Fruit fly (Drosophila melanogaster) whole organism, larva: ENCODE data around the gene Crz.

Experiments
- noc ChIP-seq: fragments of 200-800 bp; sonication (Bioruptor generic); optimal IDR thresholded peaks from 3 replicates; lab custom pipeline; 2019; ENCODE audit warnings: missing biosample characterization, mild to moderate bottlenecking, missing genetic modification characterization, moderate library complexity

The Crz gene

DNA sequence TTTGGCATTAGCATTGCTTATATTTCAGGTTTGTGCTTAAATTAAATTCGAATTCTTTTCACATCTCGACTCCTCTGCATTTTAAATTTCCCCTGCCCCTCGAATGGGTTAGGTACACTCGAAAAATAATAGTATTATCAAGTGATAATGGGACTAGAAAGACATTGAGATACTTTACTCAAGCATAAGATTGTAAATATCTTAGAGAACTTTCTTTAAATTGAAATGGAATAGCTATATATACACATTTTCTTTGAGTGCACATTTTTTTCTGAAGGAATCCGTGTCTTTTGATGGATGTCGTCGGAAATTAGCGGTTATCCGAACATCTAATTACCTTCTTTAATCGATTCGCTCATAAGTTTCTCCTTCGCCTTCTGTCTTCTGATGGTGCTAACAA lies 3.6 kb upstream of the Crz start:
- TF ChIP-seq noc (tag; lab: Kevin White, UChicago), result peak; percentile 30

DNA sequence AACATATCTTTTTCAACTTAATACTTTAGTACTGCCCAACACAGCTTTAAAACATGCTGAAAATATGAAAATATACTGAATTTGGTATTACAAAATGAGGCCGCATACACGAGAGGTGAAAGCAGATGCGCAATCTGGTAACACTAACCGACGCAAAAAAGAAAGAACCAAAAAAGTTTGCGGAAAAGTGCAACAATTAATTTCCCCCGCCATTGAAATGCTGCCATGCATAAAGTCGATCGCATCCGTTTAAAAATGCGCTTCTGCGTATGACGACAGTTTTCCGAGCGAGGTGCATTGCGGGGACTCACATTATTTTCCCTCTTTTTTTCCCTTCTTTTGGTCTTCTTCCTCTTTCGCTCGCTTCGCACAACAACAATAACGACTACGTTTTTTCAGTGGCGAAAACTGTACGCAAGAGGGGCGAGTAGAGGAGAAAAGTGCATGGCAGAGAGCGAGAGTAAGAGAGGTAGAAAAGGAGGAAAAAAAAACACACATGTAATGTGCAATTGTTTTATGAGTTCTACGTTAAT lies 1.3 kb downstream of the Crz start, which contains the start of gene Set8:
Gene Set8 (plus strand): TSS at position 127 of the 533 bp plus-strand sequence.
- TF ChIP-seq noc (tag; lab: Kevin White, UChicago), result no peak

DNA sequence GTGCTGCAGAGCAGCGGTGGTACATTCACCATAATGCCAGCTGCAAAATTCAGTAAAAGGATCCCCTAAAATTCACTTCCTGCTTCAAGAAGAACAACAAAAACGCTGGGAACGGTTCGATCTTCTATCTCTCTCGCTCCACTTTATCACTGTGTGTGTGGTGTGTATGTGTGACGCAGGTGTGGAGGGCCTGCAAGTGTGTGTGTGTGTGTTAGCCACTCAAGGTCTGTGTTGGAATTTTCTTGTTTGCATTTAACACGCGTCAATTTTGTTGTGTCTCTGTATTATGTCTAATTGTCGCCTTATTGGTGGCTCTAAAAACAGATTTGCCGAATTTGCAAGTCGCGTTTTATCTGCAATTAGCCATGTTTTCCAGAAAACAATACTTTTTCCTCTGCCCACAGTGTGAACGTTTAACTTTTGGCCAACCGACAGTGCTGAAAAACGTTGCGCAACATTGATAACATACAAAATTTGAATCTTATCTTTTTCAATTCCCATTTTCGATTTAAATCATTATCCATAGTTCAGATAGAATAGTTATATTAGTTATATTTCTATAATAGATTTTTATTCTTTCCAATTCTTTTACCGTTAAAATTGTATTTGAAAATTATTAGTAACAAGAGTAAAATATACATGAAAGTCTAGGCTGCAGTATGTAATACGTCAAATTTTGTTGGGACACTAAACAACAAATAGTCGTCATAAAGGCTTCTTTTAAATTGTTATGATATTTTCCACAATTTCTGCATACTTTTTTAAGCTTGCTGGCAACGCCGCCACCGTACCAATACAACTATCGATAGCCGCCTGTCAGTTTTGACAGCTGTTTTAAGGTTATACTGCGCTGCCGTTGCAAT lies 11.8 kb downstream of the Crz start, which contains the start of the genes Afti and ATPsynE:
Gene Afti (minus strand): TSS at position 440 of the 863 bp plus-strand sequence.
Gene ATPsynE (plus strand): TSS at position 698 of the 863 bp plus-strand sequence.
- no peak for TF ChIP-seq noc (tag; lab: Kevin White, UChicago)

DNA sequence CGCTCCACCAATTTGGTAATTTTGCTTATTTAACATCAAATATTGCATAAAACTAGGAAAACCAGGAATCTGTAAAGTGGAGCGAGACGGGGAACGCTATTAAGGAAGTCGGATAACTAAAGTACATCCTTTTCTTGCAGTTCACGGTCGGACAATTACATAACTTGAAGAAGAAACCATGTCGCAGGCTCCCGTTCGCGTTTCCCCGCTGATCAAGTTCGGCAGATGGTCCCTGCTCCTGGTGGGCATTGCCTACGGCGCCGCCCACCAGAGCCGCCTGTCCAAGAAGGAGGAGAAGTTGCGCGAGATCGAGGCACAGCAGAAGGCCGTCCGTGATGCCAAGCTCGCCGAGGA lies 12.4 kb downstream of the Crz start:
- no peak for TF ChIP-seq noc (tag; lab: Kevin White, UChicago)

DNA sequence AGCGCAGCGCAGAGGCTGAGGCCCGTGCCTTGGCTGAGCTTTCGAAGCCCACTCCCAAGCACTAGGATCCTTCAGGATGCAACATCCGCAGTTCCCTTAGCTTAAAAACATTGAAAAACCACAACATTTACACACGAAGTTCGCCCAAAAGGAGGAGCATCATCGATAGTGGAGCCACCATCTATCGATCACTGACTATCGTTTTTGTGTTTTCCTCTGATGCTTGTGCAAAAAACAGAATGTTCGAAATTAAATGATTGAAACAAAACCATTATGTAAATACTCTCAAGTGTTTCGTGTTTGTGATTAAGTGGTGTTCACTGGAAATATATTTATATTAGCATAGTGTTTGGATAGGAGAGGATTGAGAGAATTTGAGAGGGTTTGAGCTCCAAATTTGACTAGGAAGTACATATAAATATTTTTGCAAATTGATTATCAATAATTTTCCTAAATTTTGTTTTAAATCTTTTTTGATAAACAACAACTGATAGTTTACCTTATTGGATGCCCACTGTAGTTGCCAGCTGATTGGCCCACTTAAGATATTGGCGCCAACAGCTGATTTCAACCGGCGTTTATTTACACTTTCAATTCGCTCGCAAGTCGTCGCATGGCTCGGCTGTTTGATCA lies 12.9 kb downstream of the Crz start, which contains the start of gene spn-B:
Gene spn-B (plus strand): TSS at position 580 of the 633 bp plus-strand sequence.
- peak; percentile 85 for TF ChIP-seq noc (tag; lab: Kevin White, UChicago)

DNA sequence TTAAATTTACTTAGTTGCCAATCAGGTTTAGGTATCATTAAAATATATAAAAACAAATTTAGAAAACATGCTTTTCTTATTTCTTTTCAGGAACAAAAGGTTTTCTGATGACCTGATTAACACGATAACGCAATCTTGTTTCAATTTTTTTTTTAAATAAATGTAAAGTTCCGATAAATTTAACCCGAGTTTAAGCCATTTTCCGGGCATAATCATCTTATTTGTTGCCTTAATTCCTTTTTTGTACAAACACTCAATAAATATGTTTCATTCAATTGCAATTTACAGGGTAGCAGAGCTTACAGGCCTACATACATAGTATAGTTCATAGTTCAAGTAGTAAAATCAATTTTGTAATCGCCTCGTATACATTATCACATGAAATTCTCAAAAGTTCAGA lies 14.9 kb downstream of the Crz start:
- no peak for TF ChIP-seq noc (tag; lab: Kevin White, UChicago)

DNA sequence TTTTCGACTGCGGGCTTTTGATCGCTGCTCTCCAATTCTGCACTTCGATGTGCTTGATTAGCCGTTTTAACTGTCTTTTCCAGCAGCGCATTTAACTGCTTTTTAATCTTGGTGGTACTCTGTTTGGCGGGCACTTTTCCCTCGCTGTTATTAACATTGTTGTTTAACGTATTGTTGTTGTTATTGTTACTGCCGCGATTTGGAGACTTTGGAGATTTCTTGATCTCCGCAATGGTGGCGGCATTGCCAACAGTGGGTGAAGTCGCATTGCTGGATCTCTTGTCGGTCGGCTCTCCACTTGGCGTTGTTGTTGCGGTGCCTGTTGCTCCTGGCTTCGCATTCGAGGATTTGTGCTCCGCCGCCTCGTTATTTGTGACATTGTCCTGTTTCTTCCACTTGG lies 16.0 kb downstream of the Crz start:
- no peak for TF ChIP-seq noc (tag; lab: Kevin White, UChicago)

DNA sequence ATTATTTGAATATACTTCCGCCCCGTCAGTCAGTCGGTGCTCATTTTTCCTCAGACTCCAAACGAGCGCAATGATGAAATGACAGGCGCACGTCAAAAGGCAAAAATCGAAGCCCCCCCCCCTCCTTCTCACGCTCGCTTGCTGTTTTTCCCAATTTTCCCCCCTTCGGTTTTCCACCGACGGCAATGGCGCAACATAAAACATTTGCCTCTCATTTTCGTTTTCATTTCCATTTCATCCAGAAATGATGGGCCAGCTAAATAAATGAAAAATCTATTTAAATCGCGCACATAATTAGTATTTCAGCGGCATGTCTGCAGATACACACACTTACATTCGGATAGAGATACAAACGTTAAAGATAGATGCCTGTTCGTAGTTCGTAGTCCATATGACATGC lies 16.8 kb downstream of the Crz start:
- no peak for TF ChIP-seq noc (tag; lab: Kevin White, UChicago)

DNA sequence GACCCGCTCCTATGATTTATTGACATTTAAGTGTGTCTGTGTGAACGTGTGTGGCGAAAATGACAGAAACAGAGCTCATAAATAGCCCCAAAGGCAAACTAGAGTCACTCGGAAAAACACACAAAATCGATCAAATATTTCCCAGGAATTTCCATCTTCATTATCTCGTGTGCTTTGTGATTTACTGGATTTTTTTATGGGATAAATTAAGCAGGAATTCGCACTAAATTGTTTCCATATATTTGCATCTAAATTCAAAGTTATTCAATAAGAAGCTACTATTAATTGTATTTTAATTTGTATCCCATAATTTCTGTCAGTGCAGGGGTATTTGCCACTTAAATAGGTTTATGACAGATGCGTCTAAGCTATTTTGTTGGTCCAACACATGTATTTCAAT lies 18.1 kb downstream of the Crz start:
- TF ChIP-seq noc (tag; lab: Kevin White, UChicago), result no peak

DNA sequence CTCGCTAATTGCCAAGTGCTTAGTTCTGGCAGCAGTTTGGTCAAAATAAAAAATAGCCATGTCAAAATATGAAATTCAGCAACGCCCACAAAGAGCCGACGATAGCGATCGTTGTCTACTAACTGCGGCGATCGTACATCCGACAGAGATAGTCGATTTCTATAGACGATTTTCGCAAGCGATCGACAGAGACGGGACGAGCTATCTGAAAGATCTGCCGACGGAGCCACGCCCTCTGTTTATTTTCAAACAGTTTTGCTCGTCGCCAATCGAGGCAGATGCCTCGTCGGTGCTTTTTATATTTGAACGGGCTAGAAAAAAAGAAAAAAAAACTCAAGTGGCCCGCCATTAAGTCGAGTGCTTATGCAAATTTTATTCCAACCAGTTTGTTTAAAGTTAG lies 20.9 kb downstream of the Crz start:
- TF ChIP-seq noc (tag; lab: Kevin White, UChicago), result no peak

DNA sequence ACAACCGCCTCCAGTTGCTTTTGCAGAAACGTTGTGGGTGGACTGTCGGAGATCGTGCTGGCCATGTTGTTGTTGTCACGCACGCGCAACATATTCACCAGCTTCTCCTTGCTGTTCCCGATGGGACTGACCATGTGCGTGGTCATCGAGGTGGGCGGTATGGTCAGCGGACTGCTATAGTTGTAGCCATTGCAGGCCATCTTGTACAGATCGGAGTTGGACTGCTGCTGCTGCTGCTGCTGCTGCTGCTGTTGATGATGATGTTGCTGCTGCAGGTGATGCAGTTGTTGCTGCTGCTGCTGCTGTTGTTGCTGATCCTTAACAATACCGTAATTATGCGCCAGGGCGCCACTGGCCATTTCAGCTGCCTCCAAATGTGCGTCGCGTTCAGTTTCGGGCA lies 30.1 kb downstream of the Crz start:
- no peak for TF ChIP-seq noc (tag; lab: Kevin White, UChicago)

DNA sequence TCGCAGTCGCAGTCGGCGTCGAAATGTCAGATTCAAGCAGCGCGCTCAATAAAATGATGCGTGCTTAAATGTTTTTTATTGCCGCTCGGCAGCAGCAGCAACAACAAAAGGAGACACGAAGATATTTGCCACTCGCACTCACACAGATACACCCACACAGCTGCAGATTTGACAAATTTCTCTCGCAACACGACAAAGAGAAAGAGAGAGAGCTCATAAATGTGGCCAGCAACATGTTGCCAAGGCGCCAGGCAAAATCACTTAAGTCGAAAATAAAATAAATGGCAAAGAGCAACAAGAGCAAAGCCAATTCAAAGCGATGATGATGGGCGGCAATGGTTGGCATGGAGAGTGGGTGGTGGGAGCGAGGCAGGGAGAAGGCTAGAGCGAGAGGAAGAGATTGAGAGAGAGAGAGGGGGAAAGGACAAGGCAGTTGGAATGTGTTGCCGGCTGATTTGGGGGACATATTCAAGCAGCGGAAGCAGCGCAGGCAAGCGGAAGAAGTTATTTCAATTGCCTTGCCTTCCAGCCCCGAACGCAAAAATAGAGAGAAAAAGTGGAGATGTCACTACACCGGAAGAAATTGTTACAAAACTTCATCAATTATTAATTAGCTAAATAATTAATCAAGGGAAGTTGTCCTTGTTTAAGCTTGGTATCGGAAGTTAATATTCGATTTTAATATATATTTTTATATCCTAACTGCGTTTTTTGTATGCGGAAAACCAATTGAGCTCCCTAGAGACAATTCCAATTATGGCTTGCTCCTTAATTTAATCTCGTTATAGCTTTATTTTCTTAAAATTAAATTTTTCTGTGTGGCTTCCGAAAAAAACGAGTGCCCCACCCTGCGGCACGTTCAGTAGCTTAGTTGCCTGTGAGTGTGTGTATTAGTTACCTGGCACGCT lies 32.4 kb downstream of the Crz start:
- TF ChIP-seq noc (tag; lab: Kevin White, UChicago), result no peak

DNA sequence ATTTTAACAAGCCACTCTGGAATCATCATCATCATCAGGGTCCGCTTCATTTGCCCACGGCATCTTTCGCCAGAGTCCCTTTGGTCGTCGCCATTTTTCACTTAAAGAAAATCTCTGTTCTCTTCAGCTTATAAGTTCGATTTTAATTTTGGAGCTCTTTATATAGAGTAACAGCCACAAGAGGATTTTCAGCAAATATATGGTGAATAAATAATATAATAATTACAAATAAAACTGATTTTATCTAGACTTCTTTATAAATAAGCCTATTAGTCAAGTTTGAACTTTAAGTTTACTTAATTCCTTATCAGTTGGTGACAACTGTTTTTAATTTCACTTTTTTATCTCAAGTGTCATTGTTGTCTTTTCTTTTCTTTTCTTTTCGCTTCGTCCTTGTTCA lies 33.8 kb downstream of the Crz start:
- no peak for TF ChIP-seq noc (tag; lab: Kevin White, UChicago)

DNA sequence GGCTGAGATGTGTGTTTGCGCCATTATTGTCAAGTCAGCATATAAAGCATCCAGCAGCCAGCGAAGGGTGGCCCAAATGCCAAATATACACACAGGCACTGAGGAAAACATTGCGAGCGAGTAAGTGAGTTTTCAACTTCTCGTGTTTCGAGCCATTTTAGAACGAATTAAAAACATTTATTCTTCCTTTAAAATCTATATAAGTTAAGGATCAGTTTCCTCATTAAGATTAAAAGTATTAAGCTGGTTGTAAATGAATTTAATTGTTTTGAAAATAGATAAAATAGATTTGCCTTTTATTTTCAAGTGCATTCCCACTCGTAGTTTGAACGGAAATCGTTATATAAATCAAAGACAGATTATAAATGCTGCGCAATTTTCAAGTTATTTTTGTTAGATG lies 36.8 kb downstream of the Crz start:
- no peak for TF ChIP-seq noc (tag; lab: Kevin White, UChicago)

DNA sequence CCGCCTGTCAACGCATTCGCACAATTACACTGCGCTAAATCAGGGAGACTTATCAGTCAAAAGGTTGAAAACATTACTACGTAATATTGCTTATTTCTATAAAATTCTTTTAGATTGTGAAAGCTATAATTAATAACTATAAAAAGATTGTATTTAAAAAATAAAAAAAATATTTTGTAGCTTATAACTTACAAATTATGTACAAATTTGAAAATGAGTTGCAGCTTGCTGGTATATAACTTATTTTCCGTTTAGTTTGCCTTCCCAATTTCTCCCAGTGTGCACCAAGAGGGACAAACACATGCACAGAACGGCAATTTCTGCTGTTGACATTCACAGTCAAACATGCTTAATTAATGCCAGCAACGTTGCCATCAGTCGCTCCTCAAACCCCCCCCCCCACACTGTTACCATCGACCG lies 39.1 kb downstream of the Crz start:
- peak; percentile 63 for TF ChIP-seq noc (tag; lab: Kevin White, UChicago)
